Fruit fly (Drosophila melanogaster) whole organism, embryonic: ENCODE results near the gene VhaPPA1-2.
A peak's percentile ranks its signal among the peaks of the same experiment; 100 is the strongest.

Experiments used
- Ada2b ChIP-seq: fragments of 200-800 bp; sonication (Bioruptor generic); IDR thresholded peaks from 2 replicates; pipeline ENCODE4 v1.3.6; 2022; ENCODE audit warnings: missing biosample characterization, missing genetic modification characterization
- Atf6 ChIP-seq: fragments of 200-800 bp; sonication (Bioruptor generic); IDR thresholded peaks from 2 replicates; pipeline ENCODE4 v1.3.6; 2022; ENCODE audit warnings: missing biosample characterization, missing genetic modification characterization
- BEAF-32 ChIP-seq: fragments of 200-800 bp; sonication (Bioruptor generic); optimal IDR thresholded peaks from 3 replicates; lab custom pipeline; 2017; ENCODE audit warnings: missing biosample characterization, missing genetic modification characterization, mild to moderate bottlenecking, moderate library complexity, missing genetic modification reagents
- CG10543 ChIP-seq: fragments of 200-800 bp; sonication (Bioruptor generic); optimal IDR thresholded peaks from 3 replicates; lab custom pipeline; 2017; ENCODE audit warnings: missing biosample characterization, mild to moderate bottlenecking, missing genetic modification characterization, moderate library complexity
- CG10979 ChIP-seq: fragments of 200-800 bp; sonication (Bioruptor generic); optimal IDR thresholded peaks from 2 replicates; lab custom pipeline; 2018; ENCODE audit warnings: missing biosample characterization, mild to moderate bottlenecking, missing genetic modification characterization, moderate library complexity
- CG13296 ChIP-seq: fragments of 200-800 bp; sonication (Bioruptor generic); optimal IDR thresholded peaks from 3 replicates; lab custom pipeline; 2018; ENCODE audit warnings: missing biosample characterization, mild to moderate bottlenecking, missing genetic modification characterization
- CG14860 ChIP-seq: fragments of 200-800 bp; sonication (Bioruptor generic); IDR thresholded peaks from 3 replicates; pipeline ENCODE4 v1.3.6; 2022; ENCODE audit warnings: missing biosample characterization, missing genetic modification characterization; ENCODE audit not compliant: partially characterized antibody
- CG14965 ChIP-seq: fragments of 200-800 bp; sonication (Bioruptor generic); optimal IDR thresholded peaks from 2 replicates; lab custom pipeline; 2016; ENCODE audit warnings: missing biosample characterization, missing genetic modification characterization, borderline replicate concordance
- CG15269 ChIP-seq: fragments of 200-800 bp; sonication (Bioruptor generic); optimal IDR thresholded peaks from 2 replicates; lab custom pipeline; 2018; ENCODE audit warnings: missing biosample characterization, mild to moderate bottlenecking, missing genetic modification characterization, moderate library complexity
- CG15479 ChIP-seq: fragments of 200-800 bp; sonication (Bioruptor generic); optimal IDR thresholded peaks from 3 replicates; lab custom pipeline; 2019; ENCODE audit warnings: missing biosample characterization, mild to moderate bottlenecking, missing genetic modification characterization, moderate library complexity
- CG1603 ChIP-seq: fragments of 200-800 bp; sonication (Bioruptor generic); optimal IDR thresholded peaks from 2 replicates; lab custom pipeline; 2019; ENCODE audit warnings: missing biosample characterization, mild to moderate bottlenecking, missing genetic modification characterization, moderate library complexity
- CG3065 ChIP-seq: fragments of 200-800 bp; sonication (Bioruptor generic); optimal IDR thresholded peaks from 2 replicates; lab custom pipeline; 2016; ENCODE audit warnings: missing biosample characterization, missing genetic modification characterization
- CG31441 ChIP-seq: fragments of 200-800 bp; sonication (Bioruptor generic); IDR thresholded peaks from 2 replicates; pipeline ENCODE4 v1.3.6; 2022; ENCODE audit warnings: missing biosample characterization, missing genetic modification characterization
- CG3838 ChIP-seq: fragments of 200-800 bp; sonication (Bioruptor generic); optimal IDR thresholded peaks from 3 replicates; lab custom pipeline; 2016; ENCODE audit warnings: missing biosample characterization, missing genetic modification characterization
- CG4282 ChIP-seq: fragments of 200-800 bp; sonication (Bioruptor generic); optimal IDR thresholded peaks from 2 replicates; lab custom pipeline; 2016; ENCODE audit warnings: missing biosample characterization, missing genetic modification characterization
- CG4404 ChIP-seq: fragments of 200-800 bp; sonication (Bioruptor generic); IDR thresholded peaks from 2 replicates; pipeline ENCODE4 v1.3.6; 2022; ENCODE audit warnings: missing biosample characterization, missing genetic modification characterization
- CG7839 ChIP-seq: fragments of 200-800 bp; sonication (Bioruptor generic); optimal IDR thresholded peaks from 3 replicates; lab custom pipeline; 2018; ENCODE audit warnings: missing biosample characterization, mild to moderate bottlenecking, missing genetic modification characterization, moderate library complexity
- CG9215 ChIP-seq: fragments of 200-800 bp; sonication (Bioruptor generic); IDR thresholded peaks from 2 replicates; pipeline ENCODE4 v1.3.6; 2022; ENCODE audit warnings: missing biosample characterization, missing genetic modification characterization
- CG9609 ChIP-seq: fragments of 200-800 bp; sonication (Bioruptor generic); optimal IDR thresholded peaks from 3 replicates; lab custom pipeline; 2016; ENCODE audit warnings: missing biosample characterization, missing genetic modification characterization
- CHES-1-like ChIP-seq: fragments of 200-800 bp; sonication (Bioruptor generic); optimal IDR thresholded peaks from 2 replicates; lab custom pipeline; 2016; ENCODE audit warnings: missing biosample characterization, missing genetic modification characterization
- D19A ChIP-seq: fragments of 200-800 bp; optimal IDR thresholded peaks from 3 replicates; lab custom pipeline; 2019; ENCODE audit warnings: missing biosample characterization, mild to moderate bottlenecking, missing genetic modification characterization, moderate library complexity
- Deaf1 ChIP-seq: fragments of 200-800 bp; optimal IDR thresholded peaks from 3 replicates; lab custom pipeline; 2019; ENCODE audit warnings: missing biosample characterization, mild to moderate bottlenecking, missing genetic modification characterization, moderate library complexity
- Dip2 ChIP-seq: fragments of 200-800 bp; sonication (Bioruptor generic); IDR thresholded peaks from 2 replicates; pipeline ENCODE4 v1.3.6; 2022; ENCODE audit warnings: missing biosample characterization, missing genetic modification characterization
- HmgZ ChIP-seq: fragments of 200-800 bp; sonication (Bioruptor generic); optimal IDR thresholded peaks from 2 replicates; lab custom pipeline; 2018; ENCODE audit warnings: missing biosample characterization, mild to moderate bottlenecking, missing genetic modification characterization
- MBD-R2 ChIP-seq: fragments of 200-800 bp; sonication (Bioruptor generic); IDR thresholded peaks from 2 replicates; pipeline ENCODE4 v1.3.6; 2022; ENCODE audit warnings: missing biosample characterization, missing genetic modification characterization
- Mes4 ChIP-seq: fragments of 200-800 bp; sonication (Bioruptor generic); optimal IDR thresholded peaks from 2 replicates; lab custom pipeline; 2016; ENCODE audit warnings: missing biosample characterization, missing genetic modification characterization
- Rx ChIP-seq: fragments of 200-800 bp; sonication (Bioruptor generic); IDR thresholded peaks from 2 replicates; pipeline ENCODE4 v1.3.6; 2022; ENCODE audit warnings: missing biosample characterization, missing genetic modification characterization
- Sox102F ChIP-seq: fragments of 200-800 bp; sonication (Bioruptor generic); optimal IDR thresholded peaks from 2 replicates; lab custom pipeline; 2018; ENCODE audit warnings: missing biosample characterization, mild to moderate bottlenecking, missing genetic modification characterization, moderate library complexity
- TFAM ChIP-seq: fragments of 200-800 bp; sonication (Bioruptor generic); optimal IDR thresholded peaks from 2 replicates; lab custom pipeline; 2017; ENCODE audit warnings: missing biosample characterization, missing genetic modification characterization, inconsistent platforms
- ara ChIP-seq: fragments of 200-800 bp; sonication (Bioruptor generic); IDR thresholded peaks from 2 replicates; pipeline ENCODE4 v1.3.6; 2022; ENCODE audit warnings: missing biosample characterization, missing genetic modification characterization
- bigmax ChIP-seq: fragments of 200-800 bp; sonication (Bioruptor generic); optimal IDR thresholded peaks from 2 replicates; lab custom pipeline; 2018; ENCODE audit warnings: missing biosample characterization, mild to moderate bottlenecking, missing genetic modification characterization
- bowl ChIP-seq: fragments of 200-800 bp; sonication (Bioruptor generic); IDR thresholded peaks from 2 replicates; pipeline ENCODE4 v1.3.6; 2022; ENCODE audit warnings: missing biosample characterization, missing genetic modification characterization
- dimm ChIP-seq: fragments of 200-800 bp; sonication (Bioruptor generic); IDR thresholded peaks from 2 replicates; pipeline ENCODE4 v1.3.6; 2022; ENCODE audit warnings: missing biosample characterization, missing genetic modification characterization
- disco-r ChIP-seq: fragments of 200-800 bp; sonication (Bioruptor generic); optimal IDR thresholded peaks from 2 replicates; lab custom pipeline; 2016; ENCODE audit warnings: missing biosample characterization, missing genetic modification characterization
- dmrt11E ChIP-seq: fragments of 200-800 bp; sonication (Bioruptor generic); optimal IDR thresholded peaks from 3 replicates; lab custom pipeline; 2018; ENCODE audit warnings: missing biosample characterization, mild to moderate bottlenecking, missing genetic modification characterization, moderate library complexity
- exex ChIP-seq: fragments of 200-800 bp; sonication (Bioruptor generic); optimal IDR thresholded peaks from 4 replicates; lab custom pipeline; 2018; ENCODE audit warnings: missing biosample characterization, mild to moderate bottlenecking, missing genetic modification characterization, moderate library complexity
- gcm2 ChIP-seq: fragments of 200-800 bp; sonication (Bioruptor generic); optimal IDR thresholded peaks from 2 replicates; lab custom pipeline; 2016; ENCODE audit warnings: missing biosample characterization, missing genetic modification characterization
- gt ChIP-seq: fragments of 200-800 bp; sonication (Bioruptor generic); IDR thresholded peaks from 2 replicates; pipeline ENCODE4 v1.3.6; 2022; ENCODE audit warnings: missing biosample characterization, missing genetic modification characterization
- lab ChIP-seq: fragments of 200-800 bp; sonication (Bioruptor generic); optimal IDR thresholded peaks from 3 replicates; lab custom pipeline; 2017; ENCODE audit warnings: missing biosample characterization, missing genetic modification characterization, mild to moderate bottlenecking, moderate library complexity, missing genetic modification reagents
- nerfin-1 ChIP-seq: fragments of 200-800 bp; sonication (Bioruptor generic); optimal IDR thresholded peaks from 3 replicates; lab custom pipeline; 2019; ENCODE audit warnings: missing biosample characterization, mild to moderate bottlenecking, missing genetic modification characterization, moderate library complexity
- nmo ChIP-seq: fragments of 200-800 bp; sonication (Bioruptor generic); optimal IDR thresholded peaks from 2 replicates; lab custom pipeline; 2018; ENCODE audit warnings: missing biosample characterization, mild to moderate bottlenecking, missing genetic modification characterization, moderate library complexity
- prd ChIP-seq, 3 experiments: fragments of >200 bp in 2 of 3; fragments of 200-800 bp in 1 of 3; sonication (Bioruptor generic) in 1 of 3; optimal IDR thresholded peaks in 2 of 3; IDR thresholded peaks in 1 of 3; 2 replicates in 2 of 3; 3 replicates in 1 of 3; pipeline versions ENCODE4 v1.3.6 to Lab custom; 2017 to 2022; ENCODE audit warnings: missing biosample characterization in 1 of 3, missing genetic modification characterization in 1 of 3
- ranshi ChIP-seq: fragments of 200-800 bp; sonication (Bioruptor generic); IDR thresholded peaks from 2 replicates; pipeline ENCODE4 v1.3.6; 2022; ENCODE audit warnings: missing biosample characterization, missing genetic modification characterization
- sc ChIP-seq, 3 experiments: fragments of >200 bp in 2 of 3; fragments of 200-800 bp in 1 of 3; sonication (Bioruptor generic) in 1 of 3; optimal IDR thresholded peaks; 2 replicates in 2 of 3; 3 replicates in 1 of 3; lab custom pipeline; 2017; ENCODE audit warnings: mild to moderate bottlenecking in 1 of 3, missing biosample characterization in 1 of 3, missing genetic modification characterization in 1 of 3, missing genetic modification reagents in 1 of 3
- ssp ChIP-seq: fragments of 200-800 bp; sonication (Bioruptor generic); IDR thresholded peaks from 2 replicates; pipeline ENCODE4 v1.3.6; 2022; ENCODE audit warnings: missing biosample characterization, missing genetic modification characterization
- stc ChIP-seq: fragments of 200-800 bp; sonication (Bioruptor generic); IDR thresholded peaks from 2 replicates; pipeline ENCODE4 v1.3.6; 2022; ENCODE audit warnings: missing biosample characterization, missing genetic modification characterization
- stwl ChIP-seq: fragments of 200-800 bp; sonication (Bioruptor generic); optimal IDR thresholded peaks from 3 replicates; lab custom pipeline; 2018; ENCODE audit warnings: missing biosample characterization, mild to moderate bottlenecking, missing genetic modification characterization, moderate library complexity
- tll ChIP-seq, 2 experiments: fragments of 200-800 bp in 1 of 2; fragments of >200 bp in 1 of 2; sonication (Bioruptor generic) in 1 of 2; optimal IDR thresholded peaks; 2 replicates each; lab custom pipeline; 2017 to 2019; ENCODE audit warnings: missing biosample characterization in 2 of 2, missing genetic modification characterization in 2 of 2, mild to moderate bottlenecking in 1 of 2, moderate library complexity in 1 of 2
- wor ChIP-seq: fragments of 200-800 bp; sonication (Bioruptor generic); IDR thresholded peaks from 2 replicates; pipeline ENCODE4 v1.3.6; 2022; ENCODE audit warnings: missing biosample characterization, missing genetic modification characterization

Gene VhaPPA1-2

dm6 chr3R:14886011-14886534 is 14.0 kb downstream of the VhaPPA1-2 start, which contains the start of the genes Rrp6, CG33331 and CG33332 (continued):
- TF ChIP-seq CG10979 (peak; percentile 47), ranshi (GFP tag; lab: Robert Waterston, UW) (peak; percentile 43; the same call in 1 of the 2 replicates), sc (optimal IDR thresholded peaks at IDR 0.05; lab: Kevin White, UChicago) (no peak), sc (GFP tag; optimal IDR thresholded peaks at IDR 0.05; lab: Kevin White, UChicago) (peak; percentile 33), lab (peak; percentile 83), CG15479 (no peak), gt (GFP tag; lab: Robert Waterston, UW) (no peak), dimm (no peak), nmo (GFP tag; lab: Kevin White, UChicago) (peak; percentile 77), CG14965 (GFP tag; lab: Kevin White, UChicago) (no peak), tll (GFP tag; optimal IDR thresholded peaks at IDR 0.05; lab: Kevin White, UChicago) (no peak), CG10543 (no peak), disco-r (GFP tag; lab: Kevin White, UChicago) (no peak), wor (GFP tag; lab: Robert Waterston, UW) (0 out of 2 replicates have a peak, but pooled peaks have one; percentile 22), ssp (no peak; the same call in 1 of the 2 replicates), Deaf1 (tag; lab: Kevin White, UChicago) (no peak), CG15269 (tag; lab: Kevin White, UChicago) (peak; percentile 79), stc (GFP tag; lab: Robert Waterston, UW) (no peak; the same call in 1 of the 2 replicates), CG3065 (GFP tag; lab: Kevin White, UChicago) (peak; percentile 36), bigmax (GFP tag; lab: Kevin White, UChicago) (no peak), CG4404 (GFP tag; lab: Robert Waterston, UW) (peak; percentile 55), dmrt11E (tag; lab: Kevin White, UChicago) (peak; percentile 50), CG9609 (GFP tag; lab: Kevin White, UChicago) (peak; percentile 60), MBD-R2 (peak; percentile 64), D19A (tag; lab: Kevin White, UChicago) (peak; percentile 64), Rx (GFP tag; lab: Robert Waterston, UW) (no peak), Dip2 (GFP tag; lab: Robert Waterston, UW) (no peak), gcm2 (no peak), CG14860 (GFP tag; lab: Robert Waterston, UW) (no peak), CG4282 (GFP tag; lab: Kevin White, UChicago) (peak; percentile 41), bowl (GFP tag; lab: Robert Waterston, UW) (no peak), Atf6 (peak; percentile 76), ara (GFP tag; lab: Robert Waterston, UW) (peak; percentile 31; the same call in 1 of the 2 replicates), Ada2b (peak; percentile 34; the same call in 1 of the 2 replicates), CG31441 (no peak), CG1603 (peak; percentile 69), stwl (peak; percentile 100), nerfin-1 (tag; lab: Kevin White, UChicago) (peak; percentile 61), HmgZ (tag; lab: Kevin White, UChicago) (peak; percentile 45), CG13296 (GFP tag; lab: Kevin White, UChicago) (peak; percentile 67), TFAM (GFP tag; lab: Kevin White, UChicago) (no peak), CHES-1-like (GFP tag; lab: Kevin White, UChicago) (peak; percentile 67), Sox102F (GFP tag; lab: Kevin White, UChicago) (no peak), Mes4 (GFP tag; lab: Kevin White, UChicago) (no peak), prd (optimal IDR thresholded peaks at IDR 0.05; lab: Kevin White, UChicago) (no peak), prd (GFP tag; IDR thresholded peaks at IDR 0.05; lab: Robert Waterston, UW) (peak; percentile 63; the same call in 1 of the 3 replicates), CG7839 (tag; lab: Kevin White, UChicago) (no peak), exex (no peak), CG9215 (peak; percentile 76), CG3838 (GFP tag; lab: Kevin White, UChicago) (peak; percentile 4), BEAF-32 (GFP tag; lab: Kevin White, UChicago) (peak; percentile 57)
